Fruit fly (Drosophila melanogaster): Measurements from ENCODE around the gene CG15385.
A peak's percentile ranks its signal among the peaks of the same experiment; 100 is the strongest.

Gene CG15385

DNA sequence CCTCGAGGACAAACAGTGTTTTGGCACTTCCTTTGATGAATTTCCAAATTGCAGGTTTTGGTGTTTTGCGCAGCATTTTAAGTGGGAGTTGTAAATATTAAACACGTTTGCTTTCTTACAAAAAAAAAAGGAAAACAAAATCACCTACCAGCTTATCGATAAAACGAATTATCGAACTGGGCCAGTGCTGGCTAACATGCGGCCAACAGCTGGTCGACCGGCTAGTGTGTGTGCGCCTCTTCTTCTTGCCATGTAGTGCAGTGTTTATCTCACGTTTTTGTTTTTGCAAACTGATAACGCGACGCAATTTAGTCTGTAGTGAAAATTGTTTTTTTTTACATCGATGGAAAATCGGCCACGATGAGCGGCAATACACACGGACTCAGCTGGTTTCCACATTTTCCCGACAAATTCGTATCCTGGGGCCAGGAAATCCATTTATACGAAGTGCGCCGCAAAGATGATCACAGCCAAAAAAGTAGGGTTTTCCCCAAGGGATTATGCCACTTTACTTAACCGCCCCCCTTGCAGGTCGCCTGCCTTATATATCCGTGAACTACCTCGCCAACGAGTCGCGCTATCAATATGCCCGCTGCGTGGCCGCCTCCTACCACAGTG, 4.8 kb upstream of the CG15385 start, which contains the start of the genes CG15386, CG42371 and mio (continued):
- TF ChIP-seq otp (GFP tag; IDR thresholded peaks at IDR 0.05) (no peak), CG10565 (GFP tag; optimal IDR thresholded peaks at IDR 0.05) (no peak), dmrt11E (tag; optimal IDR thresholded peaks at IDR 0.05) (no peak), CHES-1-like (GFP tag; optimal IDR thresholded peaks at IDR 0.05) (peak; percentile 59), onecut (GFP tag; IDR thresholded peaks at IDR 0.05) (peak; percentile 44; the same call in 1 of the 2 replicates), corto (GFP tag; optimal IDR thresholded peaks at IDR 0.05) (no peak), CG6791 (GFP tag; IDR thresholded peaks at IDR 0.05; ENCODE audit: partially characterized antibody) (peak; percentile 65; the same call in 2 of the 3 replicates), sna (GFP tag; IDR thresholded peaks at IDR 0.05; ENCODE audit: partially characterized antibody) (no peak), nau (GFP tag; optimal IDR thresholded peaks at IDR 0.05) (no peak), D19A (tag; optimal IDR thresholded peaks at IDR 0.05) (no peak), Hr51 (GFP tag; optimal IDR thresholded peaks at IDR 0.05) (no peak), CG2199 (GFP tag; IDR thresholded peaks at IDR 0.05) (no peak), CG14667 (GFP tag; IDR thresholded peaks at IDR 0.05) (no peak), CG30403 (GFP tag; optimal IDR thresholded peaks at IDR 0.05) (no peak), CG1603 (tag; optimal IDR thresholded peaks at IDR 0.05) (peak; percentile 41), ATbp (GFP tag; optimal IDR thresholded peaks at IDR 0.05) (no peak), Stat92E (GFP tag; optimal IDR thresholded peaks at IDR 0.05) (no peak), Scr (GFP tag; IDR thresholded peaks at IDR 0.05; ENCODE audit: partially characterized antibody) (peak; percentile 52), CG6683 (GFP tag; optimal IDR thresholded peaks at IDR 0.05) (no peak), CG18599 (GFP tag; optimal IDR thresholded peaks at IDR 0.05) (peak; percentile 0), CG14860 (GFP tag; IDR thresholded peaks at IDR 0.05; ENCODE audit: partially characterized antibody) (no peak), CG10543 (GFP tag; optimal IDR thresholded peaks at IDR 0.05) (no peak), CG9817 (tag; optimal IDR thresholded peaks at IDR 0.05) (no peak), tll (GFP tag; optimal IDR thresholded peaks at IDR 0.05) (no peak), jumu (GFP tag; optimal IDR thresholded peaks at IDR 0.05) (no peak), CG34422 (GFP tag; IDR thresholded peaks at IDR 0.05) (peak; percentile 88), CG11093 (GFP tag; IDR thresholded peaks at IDR 0.05) (no peak), slou (GFP tag; optimal IDR thresholded peaks at IDR 0.05) (no peak), wor (GFP tag; IDR thresholded peaks at IDR 0.05) (no peak), CG9437 (GFP tag; optimal IDR thresholded peaks at IDR 0.05) (no peak), pzg (GFP tag; optimal IDR thresholded peaks at IDR 0.05) (peak; percentile 71), Hmr (GFP tag; optimal IDR thresholded peaks at IDR 0.05) (no peak), CG7786 (GFP tag; optimal IDR thresholded peaks at IDR 0.05) (no peak), Aef1 (GFP tag; IDR thresholded peaks at IDR 0.05) (no peak), vnd (GFP tag; IDR thresholded peaks at IDR 0.05; ENCODE audit: partially characterized antibody) (no peak), NfI (GFP tag; optimal IDR thresholded peaks at IDR 0.05) (peak; percentile 14), CG1529 (GFP tag; optimal IDR thresholded peaks at IDR 0.05) (no peak), B-H1 (GFP tag; IDR thresholded peaks at IDR 0.05) (no peak), nerfin-2 (GFP tag; IDR thresholded peaks at IDR 0.05; ENCODE audit: partially characterized antibody) (no peak; the same call in 1 of the 2 replicates), tna (GFP tag; IDR thresholded peaks at IDR 0.05; ENCODE audit: partially characterized antibody) (no peak), CG7839 (tag; optimal IDR thresholded peaks at IDR 0.05) (no peak), lbe (GFP tag; optimal IDR thresholded peaks at IDR 0.05) (peak; percentile 22), Doc3 (GFP tag; IDR thresholded peaks at IDR 0.05; ENCODE audit: partially characterized antibody) (no peak), ham (GFP tag; IDR thresholded peaks at IDR 0.05) (no peak), Hsf (GFP tag; optimal IDR thresholded peaks at IDR 0.05) (no peak), CG4282 (GFP tag; optimal IDR thresholded peaks at IDR 0.05) (no peak), amos (GFP tag; IDR thresholded peaks at IDR 0.05; ENCODE audit: partially characterized antibody) (peak; percentile 55; the same call in 1 of the 2 replicates), CG18619 (GFP tag; optimal IDR thresholded peaks at IDR 0.05) (no peak)
